Worm (Caenorhabditis elegans): ENCODE measurements around the gene ins-17.

ins-17 gene

DNA sequence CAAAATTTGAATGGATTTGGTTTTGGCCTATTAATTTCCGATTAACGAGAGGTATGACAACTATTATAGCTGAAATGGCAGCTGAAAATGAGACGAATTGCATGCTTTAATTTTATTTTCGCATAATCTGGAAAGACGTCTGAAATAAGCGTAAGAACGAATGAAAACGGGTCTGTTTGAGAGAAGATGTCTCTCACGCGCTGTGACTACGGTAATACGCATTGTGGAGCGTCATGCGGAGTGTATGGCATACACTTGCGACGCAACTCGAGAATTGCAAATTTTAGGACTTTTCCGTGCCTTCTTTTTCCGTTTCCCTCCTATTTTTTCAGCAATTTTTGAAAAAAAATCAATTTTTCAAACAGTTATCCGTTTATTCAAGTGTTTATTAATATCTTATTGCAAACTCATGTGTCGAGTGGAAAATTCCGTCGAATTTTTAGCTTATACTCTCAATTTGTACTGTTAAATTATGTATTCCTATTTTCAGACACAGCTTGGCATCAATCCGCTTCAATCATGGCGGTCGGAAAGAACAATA is 1.9 kb downstream of the ins-17 start, which contains the start of gene rps-1:
rps-1 (plus strand) TSS at position 491 of the 541 bp plus-strand sequence.
- TF ChIP-seq pes-1 (GFP tag; IDR thresholded peaks at IDR 0.05) (peak; percentile 68), ets-7 (tag; optimal IDR thresholded peaks at IDR 0.05) (no peak), ceh-36 (tag; optimal IDR thresholded peaks at IDR 0.05) (peak; percentile 52), hmbx-1 (tag; optimal IDR thresholded peaks at IDR 0.05) (no peak), scrt-1 (GFP tag; IDR thresholded peaks at IDR 0.05) (no peak), hnd-1 (tag; optimal IDR thresholded peaks at IDR 0.05) (peak; percentile 27), ama-1 (optimal IDR thresholded peaks at IDR 0.05) (no peak), ceh-13 (GFP tag; optimal IDR thresholded peaks at IDR 0.05) (no peak), B0310.2 (tag; optimal IDR thresholded peaks at IDR 0.05) (peak; percentile 5), aly-1 (tag; optimal IDR thresholded peaks at IDR 0.05) (no peak), hmg-4 (GFP tag; optimal IDR thresholded peaks at IDR 0.05) (peak; percentile 44), tra-4 (tag; optimal IDR thresholded peaks at IDR 0.05) (no peak), flt-1 (GFP tag; IDR thresholded peaks at IDR 0.05) (peak; percentile 67), tbx-11 (GFP tag; IDR thresholded peaks at IDR 0.05) (peak; percentile 50; the same call in 1 of the 2 replicates), F13C5.2 (tag; optimal IDR thresholded peaks at IDR 0.05) (peak; percentile 92), tbx-37 (GFP tag; conservative IDR thresholded peaks at IDR 0.05) (no peak), sea-1 (GFP tag; conservative IDR thresholded peaks at IDR 0.05) (peak; percentile 52; the same call in 1 of the 2 replicates)

- TF ChIP-seq ets-7 (tag; optimal IDR thresholded peaks at IDR 0.05), result no peak
Measured at ce11 chrIII:4474908-4475307, 2.5 kb downstream of the ins-17 start, which contains the start of gene ifet-1. Gene ifet-1, minus strand, starts transcription at chrIII:4475150.

DNA sequence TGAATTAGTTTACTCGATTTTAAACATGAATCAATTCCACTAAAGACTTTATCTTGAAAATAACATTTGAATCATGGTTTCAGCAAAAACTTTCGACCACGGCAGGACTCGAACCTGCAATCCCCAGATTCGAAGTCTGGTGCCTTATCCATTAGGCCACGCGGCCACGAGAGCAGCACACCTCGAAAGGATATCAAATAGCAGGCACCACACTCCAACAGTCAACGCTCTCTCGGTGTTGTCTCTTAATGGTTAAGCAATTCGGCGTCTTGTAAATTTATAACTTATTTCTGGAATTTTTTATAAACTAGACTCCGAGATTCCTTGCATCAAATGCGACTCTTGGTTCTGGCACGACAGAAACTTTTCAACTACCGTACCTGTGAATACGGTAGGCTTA is 6.6 kb downstream of the ins-17 start:
- TF ChIP-seq B0310.2 (tag; optimal IDR thresholded peaks at IDR 0.05), result peak; percentile 85
- peak; percentile 98 for TF ChIP-seq sea-1 (GFP tag; conservative IDR thresholded peaks at IDR 0.05)
- peak; percentile 81 for TF ChIP-seq tra-4 (tag; optimal IDR thresholded peaks at IDR 0.05)
- TF ChIP-seq ets-7 (tag; optimal IDR thresholded peaks at IDR 0.05), result peak; percentile 89
- peak; percentile 97 for TF ChIP-seq aly-1 (tag; optimal IDR thresholded peaks at IDR 0.05)
- TF ChIP-seq ama-1 (optimal IDR thresholded peaks at IDR 0.05), result peak; percentile 84
- TF ChIP-seq hmbx-1 (tag; optimal IDR thresholded peaks at IDR 0.05), result peak; percentile 80
- peak; percentile 96 for TF ChIP-seq flt-1 (GFP tag; IDR thresholded peaks at IDR 0.05)
- peak; percentile 96 for TF ChIP-seq pes-1 (GFP tag; IDR thresholded peaks at IDR 0.05)
- TF ChIP-seq ceh-36 (tag; optimal IDR thresholded peaks at IDR 0.05), result peak; percentile 96
- TF ChIP-seq scrt-1 (GFP tag; IDR thresholded peaks at IDR 0.05), result peak; percentile 95
- peak; percentile 95 for TF ChIP-seq tbx-37 (GFP tag; conservative IDR thresholded peaks at IDR 0.05)
- peak; percentile 92 for TF ChIP-seq F13C5.2 (tag; optimal IDR thresholded peaks at IDR 0.05)
- peak; percentile 89 for TF ChIP-seq hnd-1 (tag; optimal IDR thresholded peaks at IDR 0.05)
- peak; percentile 95 for TF ChIP-seq tbx-11 (GFP tag; IDR thresholded peaks at IDR 0.05)
- peak; percentile 88 for TF ChIP-seq ceh-13 (GFP tag; optimal IDR thresholded peaks at IDR 0.05)
- TF ChIP-seq hmg-4 (GFP tag; optimal IDR thresholded peaks at IDR 0.05), result peak; percentile 96

ce11 chrIII:4468812-4469211 is 8.6 kb downstream of the ins-17 start, which contains the start of gene mstr-2:
Gene mstr-2, plus strand, starts transcription at chrIII:4469112.
- TF ChIP-seq ceh-36 (tag; optimal IDR thresholded peaks at IDR 0.05) (no peak), hmbx-1 (tag; optimal IDR thresholded peaks at IDR 0.05) (no peak), sea-1 (GFP tag; conservative IDR thresholded peaks at IDR 0.05) (no peak), scrt-1 (GFP tag; IDR thresholded peaks at IDR 0.05) (no peak), hnd-1 (tag; optimal IDR thresholded peaks at IDR 0.05) (no peak), ama-1 (optimal IDR thresholded peaks at IDR 0.05) (no peak)

- TF ChIP-seq pes-1 (GFP tag; IDR thresholded peaks at IDR 0.05), result no peak
- TF ChIP-seq flt-1 (GFP tag; IDR thresholded peaks at IDR 0.05), result no peak
- TF ChIP-seq sea-1 (GFP tag; conservative IDR thresholded peaks at IDR 0.05), result no peak
- TF ChIP-seq B0310.2 (tag; optimal IDR thresholded peaks at IDR 0.05), result no peak
- no peak for TF ChIP-seq ama-1 (optimal IDR thresholded peaks at IDR 0.05)
- no peak for TF ChIP-seq tbx-37 (GFP tag; conservative IDR thresholded peaks at IDR 0.05)
- no peak for TF ChIP-seq F13C5.2 (tag; optimal IDR thresholded peaks at IDR 0.05)
- no peak for TF ChIP-seq tbx-11 (GFP tag; IDR thresholded peaks at IDR 0.05)
- TF ChIP-seq hnd-1 (tag; optimal IDR thresholded peaks at IDR 0.05), result no peak
- no peak for TF ChIP-seq ceh-36 (tag; optimal IDR thresholded peaks at IDR 0.05)
Measured at ce11 chrIII:4468390-4468789, 9.0 kb downstream of the ins-17 start.

ce11 chrIII:4467277-4467676 is 10.1 kb downstream of the ins-17 start, which contains the start of gene ndg-4:
Gene ndg-4, minus strand, starts transcription at chrIII:4467377.
- no peak for TF ChIP-seq scrt-1 (GFP tag; IDR thresholded peaks at IDR 0.05)
- TF ChIP-seq aly-1 (tag; optimal IDR thresholded peaks at IDR 0.05), result no peak
- TF ChIP-seq ets-7 (tag; optimal IDR thresholded peaks at IDR 0.05), result no peak
- no peak for TF ChIP-seq sea-1 (GFP tag; conservative IDR thresholded peaks at IDR 0.05)
- no peak for TF ChIP-seq B0310.2 (tag; optimal IDR thresholded peaks at IDR 0.05)
- no peak for TF ChIP-seq hmg-4 (GFP tag; optimal IDR thresholded peaks at IDR 0.05)
- no peak for TF ChIP-seq ama-1 (optimal IDR thresholded peaks at IDR 0.05)
- TF ChIP-seq ceh-13 (GFP tag; optimal IDR thresholded peaks at IDR 0.05), result no peak
- TF ChIP-seq flt-1 (GFP tag; IDR thresholded peaks at IDR 0.05), result no peak
- TF ChIP-seq hmbx-1 (tag; optimal IDR thresholded peaks at IDR 0.05), result no peak
- TF ChIP-seq tbx-11 (GFP tag; IDR thresholded peaks at IDR 0.05), result no peak
- no peak for TF ChIP-seq tbx-37 (GFP tag; conservative IDR thresholded peaks at IDR 0.05)
- TF ChIP-seq ceh-36 (tag; optimal IDR thresholded peaks at IDR 0.05), result no peak
- no peak for TF ChIP-seq tra-4 (tag; optimal IDR thresholded peaks at IDR 0.05)

DNA sequence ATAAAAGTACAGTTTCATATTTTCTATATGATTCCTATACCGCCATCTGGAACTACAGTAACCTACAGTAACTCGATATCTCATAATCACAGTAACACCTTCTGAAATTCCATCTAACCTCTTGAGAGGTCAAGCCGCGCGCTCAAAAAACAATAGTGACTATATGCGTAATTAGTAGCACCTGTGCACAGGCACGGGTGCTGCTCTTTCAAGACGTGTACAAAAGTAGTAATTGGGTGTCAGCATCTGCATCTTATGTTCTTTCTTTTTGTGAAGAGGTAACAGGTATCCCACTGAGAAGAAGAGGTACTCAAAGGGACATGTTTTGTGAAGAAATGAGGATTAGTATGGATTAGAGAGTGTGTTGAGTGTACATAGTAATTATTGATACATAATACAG is 16.0 kb downstream of the ins-17 start:
- TF ChIP-seq tra-4 (tag; optimal IDR thresholded peaks at IDR 0.05), result no peak
- no peak for TF ChIP-seq tbx-37 (GFP tag; conservative IDR thresholded peaks at IDR 0.05)
- no peak for TF ChIP-seq hmbx-1 (tag; optimal IDR thresholded peaks at IDR 0.05)
- no peak for TF ChIP-seq scrt-1 (GFP tag; IDR thresholded peaks at IDR 0.05)
- TF ChIP-seq sea-1 (GFP tag; conservative IDR thresholded peaks at IDR 0.05), result no peak
- no peak for TF ChIP-seq hmg-4 (GFP tag; optimal IDR thresholded peaks at IDR 0.05)
- TF ChIP-seq ama-1 (optimal IDR thresholded peaks at IDR 0.05), result no peak
- no peak for TF ChIP-seq F13C5.2 (tag; optimal IDR thresholded peaks at IDR 0.05)
- no peak for TF ChIP-seq pes-1 (GFP tag; IDR thresholded peaks at IDR 0.05)
- TF ChIP-seq hnd-1 (tag; optimal IDR thresholded peaks at IDR 0.05), result no peak
- no peak for TF ChIP-seq ceh-36 (tag; optimal IDR thresholded peaks at IDR 0.05)
- TF ChIP-seq B0310.2 (tag; optimal IDR thresholded peaks at IDR 0.05), result no peak
- TF ChIP-seq ceh-13 (GFP tag; optimal IDR thresholded peaks at IDR 0.05), result no peak
- TF ChIP-seq ets-7 (tag; optimal IDR thresholded peaks at IDR 0.05), result no peak
